Fruit fly (Drosophila melanogaster) Kc167 (cell line): ENCODE measurements around the gene CG9631.

Experiments used
- Myc ChIP-seq: fragments of >200 bp; optimal IDR thresholded peaks from 2 replicates; lab custom pipeline; 2017; ENCODE audit warnings: missing external identifiers
- ttk ChIP-seq: sonication (Bioruptor generic); optimal IDR thresholded peaks from 2 replicates; lab custom pipeline; 2017; ENCODE audit warnings: missing external identifiers

- no peak for TF ChIP-seq ttk (lab: Kevin White, UChicago)
- TF ChIP-seq Myc = no peak
Measured at dm6 chr3R:14261113-14261512, 34.6 kb upstream of the CG9631 start, which contains the start of gene CG14840.
